Fruit fly (Drosophila melanogaster): ENCODE data around the gene Nnf1b.
A peak's percentile ranks its signal among the peaks of the same experiment; 100 is the strongest.

The Nnf1b gene

DNA sequence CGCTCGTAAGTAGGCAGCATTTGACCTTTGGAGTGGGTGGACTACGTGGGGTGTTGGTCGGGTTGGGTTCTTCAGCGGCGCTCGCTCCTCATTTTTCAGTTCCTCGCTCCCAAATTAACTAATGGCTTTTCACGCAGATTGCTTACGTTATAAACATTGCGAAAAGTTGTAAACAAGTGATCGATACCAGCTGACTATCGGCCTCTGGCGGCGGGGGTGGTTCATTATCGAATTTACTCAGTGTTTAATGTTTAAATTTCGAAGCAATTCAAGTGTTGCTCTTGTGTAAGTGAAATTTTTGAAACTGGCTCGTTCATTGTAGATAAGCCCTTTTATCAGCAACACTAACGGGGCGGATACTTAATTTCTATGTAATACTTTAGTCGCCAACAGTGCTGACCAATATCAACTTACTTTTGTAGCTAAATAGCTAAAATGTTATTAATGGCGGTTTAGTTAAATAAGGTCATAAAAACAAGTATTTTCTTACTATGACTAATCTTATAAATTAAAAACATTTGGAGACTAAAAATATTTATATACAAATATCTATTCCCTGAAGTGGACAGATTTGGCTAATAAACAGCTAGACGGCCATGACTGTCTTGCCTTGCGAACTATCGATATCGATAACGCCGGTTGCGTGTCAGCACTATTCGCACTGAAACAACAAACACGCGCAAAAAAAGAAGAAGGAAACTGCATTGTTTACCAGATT, 9.1 kb downstream of the Nnf1b start, which contains the start of the genes PGAP2 and Clp (continued):
- 0 out of 3 replicates have a peak, but pooled peaks have one; percentile 16 for TF ChIP-seq CG3726 (GFP tag; IDR thresholded peaks at IDR 0.05)
- peak; percentile 8 for TF ChIP-seq CG6654 (GFP tag; optimal IDR thresholded peaks at IDR 0.05)
- no peak for TF ChIP-seq hkb (optimal IDR thresholded peaks at IDR 0.05)
- TF ChIP-seq hkb (GFP tag; IDR thresholded peaks at IDR 0.05): peak; percentile 58; the same call in 1 of the 2 replicates
- TF ChIP-seq grau (tag; optimal IDR thresholded peaks at IDR 0.05): peak; percentile 79
- TF ChIP-seq z (GFP tag; IDR thresholded peaks at IDR 0.05): no peak
- TF ChIP-seq zfh2 (GFP tag; optimal IDR thresholded peaks at IDR 0.05): peak; percentile 56
- peak; percentile 77 for TF ChIP-seq Sry-δ (GFP tag; optimal IDR thresholded peaks at IDR 0.05)
- 0 out of 2 replicates have a peak, but pooled peaks have one; percentile 13 for TF ChIP-seq cas (GFP tag; IDR thresholded peaks at IDR 0.05)
- no peak for TF ChIP-seq CG11398 (GFP tag; optimal IDR thresholded peaks at IDR 0.05)
- peak; percentile 50 for TF ChIP-seq HLH54F (GFP tag; optimal IDR thresholded peaks at IDR 0.05)
- no peak for TF ChIP-seq CG10462 (GFP tag; optimal IDR thresholded peaks at IDR 0.05)
- no peak for TF ChIP-seq h (optimal IDR thresholded peaks at IDR 0.05)
- no peak for TF ChIP-seq HmgD (GFP tag; optimal IDR thresholded peaks at IDR 0.05)
- TF ChIP-seq CG13123 (GFP tag; optimal IDR thresholded peaks at IDR 0.05): peak; percentile 38
- no peak for TF ChIP-seq da (GFP tag; optimal IDR thresholded peaks at IDR 0.05)
- TF ChIP-seq vvl (GFP tag; IDR thresholded peaks at IDR 0.05): peak; percentile 79
- TF ChIP-seq CG9817 (tag; optimal IDR thresholded peaks at IDR 0.05): peak; percentile 83
- 0 out of 2 replicates have a peak, but pooled peaks have one; percentile 17 for TF ChIP-seq Drgx (GFP tag; IDR thresholded peaks at IDR 0.05)
- peak; percentile 59 for TF ChIP-seq CG16815 (GFP tag; optimal IDR thresholded peaks at IDR 0.05)
- peak; percentile 13 for TF ChIP-seq tup (GFP tag; optimal IDR thresholded peaks at IDR 0.05)
- TF ChIP-seq E2f1 (GFP tag; IDR thresholded peaks at IDR 0.05): peak; percentile 80
- TF ChIP-seq CG10654 (GFP tag; optimal IDR thresholded peaks at IDR 0.05): peak; percentile 62
- TF ChIP-seq Doc2 (GFP tag; IDR thresholded peaks at IDR 0.05): no peak
- no peak for TF ChIP-seq ERR (GFP tag; optimal IDR thresholded peaks at IDR 0.05)
- no peak for TF ChIP-seq Awh (GFP tag; IDR thresholded peaks at IDR 0.05)
- TF ChIP-seq ranshi (GFP tag; IDR thresholded peaks at IDR 0.05): peak; percentile 69
- peak; percentile 58; the same call in 2 of the 3 replicates for TF ChIP-seq CG11093 (GFP tag; IDR thresholded peaks at IDR 0.05)
- no peak for TF ChIP-seq dati (GFP tag; IDR thresholded peaks at IDR 0.05)
- TF ChIP-seq Ada2b (GFP tag; IDR thresholded peaks at IDR 0.05): peak; percentile 61; the same call in 1 of the 2 replicates
- TF ChIP-seq Kr (GFP tag; optimal IDR thresholded peaks at IDR 0.05): no peak
- no peak for TF ChIP-seq zf30C (GFP tag; optimal IDR thresholded peaks at IDR 0.05)
- no peak for TF ChIP-seq CG10565 (GFP tag; optimal IDR thresholded peaks at IDR 0.05)
- TF ChIP-seq CG14050 (GFP tag; IDR thresholded peaks at IDR 0.05): peak; percentile 53; the same call in 2 of the 3 replicates
- peak; percentile 57 for TF ChIP-seq Spps (tag; optimal IDR thresholded peaks at IDR 0.05)
- TF ChIP-seq Side (GFP tag; optimal IDR thresholded peaks at IDR 0.05): no peak
- TF ChIP-seq tin (GFP tag; optimal IDR thresholded peaks at IDR 0.05): peak; percentile 73
- no peak for TF ChIP-seq Dad (GFP tag; optimal IDR thresholded peaks at IDR 0.05)
- TF ChIP-seq peb (GFP tag; IDR thresholded peaks at IDR 0.05): peak; percentile 57; the same call in 1 of the 2 replicates
- peak; percentile 11 for TF ChIP-seq fu2 (GFP tag; optimal IDR thresholded peaks at IDR 0.05)
- no peak for TF ChIP-seq Adf1 (GFP tag; IDR thresholded peaks at IDR 0.05)
- TF ChIP-seq pum (GFP tag; optimal IDR thresholded peaks at IDR 0.05): peak; percentile 63
- peak; percentile 73 for TF ChIP-seq bcd (GFP tag; optimal IDR thresholded peaks at IDR 0.05)
- peak; percentile 74 for TF ChIP-seq Dref (GFP tag; IDR thresholded peaks at IDR 0.05)
- peak; percentile 58; the same call in 1 of the 3 replicates for TF ChIP-seq so (GFP tag; IDR thresholded peaks at IDR 0.05)
- no peak for TF ChIP-seq CG12769 (tag; optimal IDR thresholded peaks at IDR 0.05)
- peak; percentile 66 for TF ChIP-seq CTCF (GFP tag; optimal IDR thresholded peaks at IDR 0.05)
- TF ChIP-seq Ets97D (GFP tag; optimal IDR thresholded peaks at IDR 0.05): peak; percentile 55
- peak; percentile 82 for TF ChIP-seq Xrp1 (GFP tag; IDR thresholded peaks at IDR 0.05)
- peak; percentile 26 for TF ChIP-seq CG15479 (GFP tag; optimal IDR thresholded peaks at IDR 0.05)
- TF ChIP-seq CG43689 (GFP tag; IDR thresholded peaks at IDR 0.05): no peak
- TF ChIP-seq aop (GFP tag; IDR thresholded peaks at IDR 0.05): no peak
- TF ChIP-seq ewg (GFP tag; optimal IDR thresholded peaks at IDR 0.05): peak; percentile 54

Measured in whole organism, embryonic.